Worm (Caenorhabditis elegans) whole organism, L1 larva: ENCODE data around the gene pmp-5.
A peak's percentile ranks its signal among the peaks of the same experiment; 100 is the strongest.

ENCODE experiments used
- aly-2 ChIP-seq: fragments of 150-350 bp; optimal IDR thresholded peaks from 2 replicates; lab custom pipeline; 2014; ENCODE audit warnings: missing biosample characterization, missing genetic modification characterization
- ceh-82 ChIP-seq, 3 experiments: fragments of 150-350 bp in 1 of 3; sonication (generic microtip) in 2 of 3; optimal IDR thresholded peaks; 2 replicates each; lab custom pipeline; 2014 to 2017; ENCODE audit warnings: missing biosample characterization in 3 of 3, missing genetic modification characterization in 3 of 3
- ceh-90 ChIP-seq: sonication (generic microtip); optimal IDR thresholded peaks from 2 replicates; lab custom pipeline; 2016; ENCODE audit warnings: missing genetic modification characterization, missing compliant biosample characterization
- dpl-1 ChIP-seq, 3 experiments: fragments of 150-350 bp in 2 of 3; sonication (generic microtip) in 1 of 3; optimal IDR thresholded peaks; 2 replicates each; lab custom pipeline; 2014 to 2017; ENCODE audit warnings: missing biosample characterization in 3 of 3, missing genetic modification characterization in 3 of 3, missing genetic modification reagents in 3 of 3
- dsc-1 ChIP-seq: sonication (generic microtip); optimal IDR thresholded peaks from 2 replicates; lab custom pipeline; 2016; ENCODE audit warnings: mild to moderate bottlenecking, missing genetic modification characterization, missing compliant biosample characterization
- efl-1 ChIP-seq, 4 experiments: fragments of 150-350 bp; optimal IDR thresholded peaks in 3 of 4; peaks in 1 of 4; 1 replicate in 1 of 4; 2 replicates in 3 of 4; lab custom pipeline; 2014; ENCODE audit warnings: missing biosample characterization in 2 of 4, missing genetic modification characterization in 2 of 4, missing genetic modification reagents in 2 of 4
- egl-13 ChIP-seq: sonication (generic microtip); optimal IDR thresholded peaks from 2 replicates; lab custom pipeline; 2016; ENCODE audit warnings: missing genotype, missing genetic modification reagents, missing genetic modification characterization, missing compliant biosample characterization
- egl-27 ChIP-seq, 2 experiments: fragments of 150-350 bp in 1 of 2; sonication (generic microtip); optimal IDR thresholded peaks; 3 replicates each; lab custom pipeline; 2017 to 2018; ENCODE audit warnings: missing biosample characterization in 2 of 2, missing genetic modification characterization in 2 of 2, missing genetic modification reagents in 2 of 2
- elt-2 ChIP-seq: sonication (generic microtip); optimal IDR thresholded peaks from 2 replicates; lab custom pipeline; 2016; ENCODE audit warnings: missing genetic modification characterization, mild to moderate bottlenecking, inconsistent platforms, missing compliant biosample characterization, missing genetic modification reagents
- elt-3 ChIP-seq, 6 experiments: fragments of 150-350 bp in 1 of 6; sonication (generic microtip); optimal IDR thresholded peaks; 2 replicates each; lab custom pipeline; 2017 to 2018; ENCODE audit warnings: missing biosample characterization in 6 of 6, missing genetic modification characterization in 6 of 6, inconsistent platforms in 1 of 6
- fkh-10 ChIP-seq: sonication (generic microtip); optimal IDR thresholded peaks from 2 replicates; lab custom pipeline; 2017; ENCODE audit warnings: missing biosample characterization, missing genetic modification reagents, missing genetic modification characterization
- fkh-4 ChIP-seq: sonication (generic microtip); optimal IDR thresholded peaks from 2 replicates; lab custom pipeline; 2016; ENCODE audit warnings: missing compliant biosample characterization, missing genetic modification characterization, borderline replicate concordance
- fkh-8 ChIP-seq: sonication (generic microtip); optimal IDR thresholded peaks from 2 replicates; lab custom pipeline; 2016; ENCODE audit warnings: mild to moderate bottlenecking, missing genetic modification characterization, missing compliant biosample characterization
- grh-1 ChIP-seq: fragments of 200-800 bp; sonication (Bioruptor generic); IDR thresholded peaks from 2 replicates; pipeline ENCODE4 v1.3.6; 2022; ENCODE audit warnings: missing genetic modification reagents, missing genetic modification characterization, missing compliant biosample characterization
- hlh-17 ChIP-seq: fragments of 200-800 bp; sonication (Bioruptor generic); optimal IDR thresholded peaks from 2 replicates; lab custom pipeline; 2018; ENCODE audit warnings: missing genetic modification characterization, mild to moderate bottlenecking, missing compliant biosample characterization, moderate library complexity, borderline replicate concordance
- isw-1 ChIP-seq: fragments of 200-800 bp; sonication (Bioruptor generic); IDR thresholded peaks from 2 replicates; pipeline ENCODE4 v1.3.6; 2022; ENCODE audit warnings: missing genetic modification characterization, missing compliant biosample characterization
- jun-1 ChIP-seq: fragments of 150-350 bp; optimal IDR thresholded peaks from 2 replicates; lab custom pipeline; 2014; ENCODE audit warnings: missing biosample characterization, missing genetic modification reagents, missing genetic modification characterization
- lin-14 ChIP-seq: fragments of 200-800 bp; sonication (Bioruptor generic); optimal IDR thresholded peaks from 2 replicates; lab custom pipeline; 2018; ENCODE audit warnings: mild to moderate bottlenecking, missing genetic modification characterization, moderate library complexity, missing compliant biosample characterization
- lin-15B ChIP-seq: fragments of 150-350 bp; sonication (generic microtip); optimal IDR thresholded peaks from 3 replicates; lab custom pipeline; 2014; ENCODE audit warnings: missing biosample characterization, missing genetic modification characterization
- lin-35 ChIP-seq, 2 experiments: fragments of 150-350 bp; optimal IDR thresholded peaks; 2 replicates each; lab custom pipeline; 2014; ENCODE audit warnings: missing biosample characterization in 2 of 2, missing genetic modification characterization in 2 of 2, missing genetic modification reagents in 2 of 2
- lsy-2 ChIP-seq, 2 experiments: fragments of 150-350 bp; optimal IDR thresholded peaks; 2 replicates each; lab custom pipeline; 2014; ENCODE audit warnings: missing biosample characterization in 2 of 2, missing genetic modification characterization in 2 of 2
- mab-9 ChIP-seq: fragments of 200-800 bp; sonication (Bioruptor generic); IDR thresholded peaks from 2 replicates; pipeline ENCODE4 v1.3.6; 2022; ENCODE audit warnings: missing genetic modification reagents, missing genetic modification characterization, missing compliant biosample characterization
- mdl-1 ChIP-seq, 2 experiments: fragments of 150-350 bp; optimal IDR thresholded peaks; 2 replicates each; lab custom pipeline; 2014 to 2017; ENCODE audit warnings: missing biosample characterization in 2 of 2, missing genetic modification characterization in 2 of 2, inconsistent platforms in 1 of 2
- mef-2 ChIP-seq: fragments of 150-350 bp; optimal IDR thresholded peaks from 2 replicates; lab custom pipeline; 2014; ENCODE audit warnings: missing biosample characterization, missing genetic modification characterization
- nhr-11 ChIP-seq: fragments of 150-350 bp; optimal IDR thresholded peaks from 2 replicates; lab custom pipeline; 2014; ENCODE audit warnings: missing biosample characterization, missing genetic modification characterization
- nhr-12 ChIP-seq: sonication (generic microtip); optimal IDR thresholded peaks from 2 replicates; lab custom pipeline; 2017; ENCODE audit warnings: missing biosample characterization, missing genetic modification characterization
- nhr-20 ChIP-seq: sonication (generic microtip); optimal IDR thresholded peaks from 2 replicates; lab custom pipeline; 2016; ENCODE audit warnings: mild to moderate bottlenecking, missing genetic modification characterization, missing compliant biosample characterization
- nhr-237 ChIP-seq: fragments of 150-350 bp; optimal IDR thresholded peaks from 2 replicates; lab custom pipeline; 2014; ENCODE audit warnings: missing biosample characterization, missing genetic modification characterization
- nhr-28 ChIP-seq: fragments of 150-350 bp; optimal IDR thresholded peaks from 2 replicates; lab custom pipeline; 2014; ENCODE audit warnings: missing biosample characterization, missing genetic modification characterization
- nhr-47 ChIP-seq: sonication (generic microtip); optimal IDR thresholded peaks from 2 replicates; lab custom pipeline; 2016; ENCODE audit warnings: mild to moderate bottlenecking, missing genetic modification characterization, moderate library complexity, missing compliant biosample characterization
- nhr-76 ChIP-seq: sonication (generic microtip); optimal IDR thresholded peaks from 2 replicates; lab custom pipeline; 2017; ENCODE audit warnings: missing biosample characterization, missing genetic modification characterization
- nhr-77 ChIP-seq: fragments of 150-350 bp; optimal IDR thresholded peaks from 2 replicates; lab custom pipeline; 2014; ENCODE audit warnings: missing biosample characterization, missing genetic modification characterization
- nhr-84 ChIP-seq: sonication (generic microtip); optimal IDR thresholded peaks from 2 replicates; lab custom pipeline; 2017; ENCODE audit warnings: missing biosample characterization, missing genetic modification characterization
- pag-3 ChIP-seq: sonication (generic microtip); optimal IDR thresholded peaks from 2 replicates; lab custom pipeline; 2017; ENCODE audit warnings: missing genetic modification characterization, mild to moderate bottlenecking, missing compliant biosample characterization, antibody characterized with exemption, borderline replicate concordance; ENCODE audit not compliant: insufficient read depth
- snpc-4 ChIP-seq: fragments of 150-350 bp; optimal IDR thresholded peaks from 2 replicates; lab custom pipeline; 2014; ENCODE audit warnings: missing biosample characterization, missing genetic modification characterization
- snu-23 ChIP-seq: sonication (generic microtip); optimal IDR thresholded peaks from 2 replicates; lab custom pipeline; 2016; ENCODE audit warnings: missing genetic modification characterization, missing compliant biosample characterization
- sox-4 ChIP-seq: sonication (generic microtip); optimal IDR thresholded peaks from 2 replicates; lab custom pipeline; 2016; ENCODE audit warnings: missing genetic modification characterization, missing compliant biosample characterization
- sptf-1 ChIP-seq: fragments of 150-350 bp; optimal IDR thresholded peaks from 2 replicates; lab custom pipeline; 2014; ENCODE audit warnings: missing biosample characterization, missing genetic modification characterization
- swsn-7 ChIP-seq: sonication (generic microtip); optimal IDR thresholded peaks from 2 replicates; lab custom pipeline; 2016; ENCODE audit warnings: missing genetic modification characterization, missing compliant biosample characterization
- tlp-1 ChIP-seq: fragments of 150-350 bp; optimal IDR thresholded peaks from 2 replicates; lab custom pipeline; 2014; ENCODE audit warnings: missing biosample characterization, missing genetic modification characterization
- unc-62 ChIP-seq: fragments of 150-350 bp; optimal IDR thresholded peaks from 2 replicates; lab custom pipeline; 2014; ENCODE audit warnings: missing biosample characterization, missing genetic modification reagents, missing genetic modification characterization
- unc-86 ChIP-seq: sonication (generic microtip); optimal IDR thresholded peaks from 2 replicates; lab custom pipeline; 2016; ENCODE audit warnings: missing genetic modification characterization, missing compliant biosample characterization
- vab-15 ChIP-seq: sonication (generic microtip); optimal IDR thresholded peaks from 2 replicates; lab custom pipeline; 2017; ENCODE audit warnings: missing genotype, mild to moderate bottlenecking, missing genetic modification characterization, missing compliant biosample characterization
- zag-1 ChIP-seq: fragments of 150-350 bp; optimal IDR thresholded peaks from 2 replicates; lab custom pipeline; 2014; ENCODE audit warnings: missing biosample characterization, missing genetic modification characterization
- zip-4 ChIP-seq: fragments of 200-800 bp; sonication (Bioruptor generic); optimal IDR thresholded peaks from 2 replicates; lab custom pipeline; 2018; ENCODE audit warnings: mild to moderate bottlenecking, missing genetic modification characterization, moderate library complexity, missing compliant biosample characterization
- ztf-11 ChIP-seq, 2 experiments: sonication (generic microtip); optimal IDR thresholded peaks; 2 replicates each; lab custom pipeline; 2016 to 2017; ENCODE audit warnings: missing genetic modification characterization in 2 of 2, missing biosample characterization in 1 of 2, missing compliant biosample characterization in 1 of 2

The pmp-5 gene

DNA sequence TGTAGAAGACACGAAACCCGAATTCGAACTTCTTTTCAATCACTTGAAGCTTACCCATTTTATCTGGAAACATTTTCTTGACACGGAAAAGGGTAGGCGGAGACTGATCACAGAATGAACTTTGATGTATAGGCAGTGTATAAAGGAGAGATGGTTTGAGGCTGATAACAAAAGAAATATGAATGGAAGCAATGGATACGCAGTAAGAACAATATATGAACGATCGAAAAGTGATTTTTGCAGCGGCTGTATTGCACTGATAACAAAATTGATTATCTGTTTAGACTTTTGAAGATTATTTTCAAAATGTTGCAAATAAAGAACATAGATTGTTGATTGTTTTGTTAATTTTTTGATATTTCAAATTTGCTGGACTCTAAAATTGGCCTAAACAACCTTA lies at the start of gene pmp-5:
Gene pmp-5, minus strand, starts transcription at position 63 of the 400 bp plus-strand sequence.
- TF ChIP-seq zag-1 (tag; lab: Kevin White, UChicago) (no peak), lin-35 (GFP tag; optimal IDR thresholded peaks at IDR 0.05; lab: Kevin White, UChicago) (no peak), elt-2 (tag; lab: Kevin White, UChicago) (peak; percentile 83), ceh-90 (tag; lab: Kevin White, UChicago) (no peak), isw-1 (GFP tag; lab: Robert Waterston, UW) (no peak), nhr-20 (tag; lab: Kevin White, UChicago) (peak; percentile 20), mef-2 (no peak), nhr-84 (tag; lab: Kevin White, UChicago) (no peak), nhr-77 (tag; lab: Kevin White, UChicago) (no peak), vab-15 (no peak), hlh-17 (GFP tag; lab: Kevin White, UChicago) (no peak), efl-1 (optimal IDR thresholded peaks at IDR 0.05; lab: Kevin White, UChicago) (no peak), efl-1 (GFP tag; optimal IDR thresholded peaks at IDR 0.05 in 1 of 2; lab: Kevin White, UChicago) (no peak), swsn-7 (tag; lab: Kevin White, UChicago) (no peak), elt-3 (tag; optimal IDR thresholded peaks at IDR 0.05; lab: Kevin White, UChicago) (peak in 1 of 6 experiments; percentile 37)
- TF ChIP-seq, all 84 proteins: peak for 3

DNA sequence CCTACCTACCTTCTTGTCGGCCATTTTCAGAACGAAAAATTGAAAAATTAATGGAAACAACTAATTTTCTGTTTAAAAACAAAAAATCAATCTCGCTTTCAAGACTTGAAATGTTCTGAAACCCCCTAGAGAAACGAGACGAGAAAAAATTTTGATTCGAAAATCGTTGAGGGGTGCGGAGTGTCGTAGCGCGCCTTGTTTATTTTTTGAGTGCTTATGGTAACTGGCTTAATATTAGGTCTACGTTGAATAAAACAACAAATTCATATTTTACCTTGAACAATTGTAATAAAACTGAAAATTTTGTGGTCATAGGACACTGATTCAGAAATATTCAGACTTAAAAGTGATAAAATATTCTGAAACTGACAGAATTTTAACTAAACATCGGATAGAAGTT lies 44.8 kb upstream of the pmp-5 start, which contains the start of gene sna-1:
Gene sna-1, minus strand, starts transcription at position 218 of the 400 bp plus-strand sequence.
- TF ChIP-seq mab-9, result no peak
- no peak for TF ChIP-seq swsn-7 (tag; lab: Kevin White, UChicago)
- no peak for TF ChIP-seq fkh-10 (GFP tag; lab: Kevin White, UChicago)
- no peak for TF ChIP-seq egl-27 (tag; optimal IDR thresholded peaks at IDR 0.05; lab: Kevin White, UChicago)
- TF ChIP-seq zag-1 (tag; lab: Kevin White, UChicago), result no peak
- no peak for TF ChIP-seq ceh-82 (tag; optimal IDR thresholded peaks at IDR 0.05; lab: Kevin White, UChicago)
- TF ChIP-seq jun-1, result no peak
- TF ChIP-seq nhr-12 (tag; lab: Kevin White, UChicago), result no peak
- TF ChIP-seq lin-14 (GFP tag; lab: Kevin White, UChicago), result no peak
- no peak for TF ChIP-seq pag-3
- TF ChIP-seq unc-86, result no peak
- no peak for TF ChIP-seq dsc-1 (tag; lab: Kevin White, UChicago)
- TF ChIP-seq sox-4 (tag; lab: Kevin White, UChicago), result no peak
- peak; percentile 7 for TF ChIP-seq snu-23
- no peak for TF ChIP-seq nhr-76 (tag; lab: Kevin White, UChicago)
- TF ChIP-seq lin-15B (tag; lab: Kevin White, UChicago), result peak; percentile 20
- no peak for TF ChIP-seq tlp-1 (tag; lab: Kevin White, UChicago)
- TF ChIP-seq dpl-1 (GFP tag; optimal IDR thresholded peaks at IDR 0.05; lab: Kevin White, UChicago), result peak in 1 of 3 experiments; percentile 24
- TF ChIP-seq lin-35 (GFP tag; optimal IDR thresholded peaks at IDR 0.05; lab: Kevin White, UChicago), result peak in 1 of 2 experiments; percentile 33
- TF ChIP-seq ztf-11 (tag; optimal IDR thresholded peaks at IDR 0.05; lab: Kevin White, UChicago), result no peak
- TF ChIP-seq elt-2 (tag; lab: Kevin White, UChicago), result no peak
- no peak for TF ChIP-seq nhr-237 (tag; lab: Kevin White, UChicago)
- TF ChIP-seq nhr-28 (tag; lab: Kevin White, UChicago), result no peak
- no peak for TF ChIP-seq fkh-4
- peak in 1 of 2 experiments; percentile 44 for TF ChIP-seq lsy-2 (tag; optimal IDR thresholded peaks at IDR 0.05; lab: Kevin White, UChicago)
- TF ChIP-seq efl-1 (optimal IDR thresholded peaks at IDR 0.05; lab: Kevin White, UChicago), result peak in 1 of 2 experiments; percentile 6
- peak; percentile 4 to 66 for TF ChIP-seq efl-1 (GFP tag; optimal IDR thresholded peaks at IDR 0.05 in 1 of 2; lab: Kevin White, UChicago)

ce11 chrV:6709050-6709683 lies 43.6 kb upstream of the pmp-5 start, which contains the start of gene dlst-1:
Gene dlst-1 (minus strand): TSS chrV:6709101.
- TF ChIP-seq lsy-2 (tag; optimal IDR thresholded peaks at IDR 0.05; lab: Kevin White, UChicago) (peak; percentile 41 to 46), dpl-1 (GFP tag; optimal IDR thresholded peaks at IDR 0.05; lab: Kevin White, UChicago) (peak in 2 of 3 experiments; percentile 42 to 43), fkh-10 (GFP tag; lab: Kevin White, UChicago) (no peak), zip-4 (GFP tag; lab: Kevin White, UChicago) (no peak), grh-1 (peak; percentile 44), ceh-90 (tag; lab: Kevin White, UChicago) (no peak), nhr-11 (tag; lab: Kevin White, UChicago) (no peak), snpc-4 (tag; lab: Kevin White, UChicago) (peak; percentile 2), egl-13 (tag; lab: Kevin White, UChicago) (no peak), nhr-20 (tag; lab: Kevin White, UChicago) (peak; percentile 62), aly-2 (peak; percentile 22), fkh-4 (no peak), nhr-47 (tag; lab: Kevin White, UChicago) (peak; percentile 68), jun-1 (peak; percentile 1), unc-62 (GFP tag; lab: Kevin White, UChicago) (no peak), mdl-1 (tag; optimal IDR thresholded peaks at IDR 0.05; lab: Kevin White, UChicago) (no peak), sptf-1 (no peak), nhr-12 (tag; lab: Kevin White, UChicago) (no peak), fkh-8 (tag; lab: Kevin White, UChicago) (no peak)
